Fruit fly (Drosophila melanogaster) whole organism, embryonic: ENCODE data around the gene Ttc19.

Experiments used
- Ada2b ChIP-seq: fragments of 200-800 bp; sonication (Bioruptor generic); IDR thresholded peaks from 2 replicates; pipeline ENCODE4 v1.3.6; 2022; ENCODE audit warnings: missing biosample characterization, missing genetic modification characterization
- Antp ChIP-seq: fragments of 200-800 bp; sonication (Bioruptor generic); optimal IDR thresholded peaks from 3 replicates; lab custom pipeline; 2016; ENCODE audit warnings: missing biosample characterization, missing genetic modification characterization
- B-H2 ChIP-seq: fragments of 200-800 bp; sonication (Bioruptor generic); optimal IDR thresholded peaks from 2 replicates; lab custom pipeline; 2018; ENCODE audit warnings: missing biosample characterization, mild to moderate bottlenecking, missing genetic modification characterization
- CG10321 ChIP-seq: fragments of 200-800 bp; sonication (Bioruptor generic); IDR thresholded peaks from 2 replicates; pipeline ENCODE4 v1.3.6; 2022; ENCODE audit warnings: missing biosample characterization, missing genetic modification characterization
- CG11093 ChIP-seq: fragments of 200-800 bp; sonication (Bioruptor generic); IDR thresholded peaks from 3 replicates; pipeline ENCODE4 v1.3.6; 2022; ENCODE audit warnings: missing biosample characterization, missing genetic modification characterization
- CG11398 ChIP-seq: fragments of 200-800 bp; sonication (Bioruptor generic); optimal IDR thresholded peaks from 2 replicates; lab custom pipeline; 2016; ENCODE audit warnings: missing biosample characterization, missing genetic modification characterization
- CG11456 ChIP-seq: fragments of 200-800 bp; sonication (Bioruptor generic); IDR thresholded peaks from 3 replicates; pipeline ENCODE4 v1.3.6; 2022; ENCODE audit warnings: missing biosample characterization, missing genetic modification characterization
- CG12391 ChIP-seq: fragments of 200-800 bp; sonication (Bioruptor generic); optimal IDR thresholded peaks from 3 replicates; lab custom pipeline; 2018; ENCODE audit warnings: missing biosample characterization, mild to moderate bottlenecking, missing genetic modification characterization, moderate library complexity
- CG14667 ChIP-seq: fragments of 200-800 bp; sonication (Bioruptor generic); IDR thresholded peaks from 2 replicates; pipeline ENCODE4 v1.3.6; 2022; ENCODE audit warnings: missing biosample characterization, missing genetic modification characterization
- CG14860 ChIP-seq: fragments of 200-800 bp; sonication (Bioruptor generic); IDR thresholded peaks from 3 replicates; pipeline ENCODE4 v1.3.6; 2022; ENCODE audit warnings: missing biosample characterization, missing genetic modification characterization; ENCODE audit not compliant: partially characterized antibody
- CG15011 ChIP-seq: fragments of 200-800 bp; sonication (Bioruptor generic); optimal IDR thresholded peaks from 3 replicates; lab custom pipeline; 2018; ENCODE audit warnings: missing biosample characterization, mild to moderate bottlenecking, missing genetic modification characterization
- CG16813 ChIP-seq: fragments of 200-800 bp; sonication (Bioruptor generic); IDR thresholded peaks from 3 replicates; pipeline ENCODE4 v1.3.6; 2022; ENCODE audit warnings: missing biosample characterization, missing genetic modification characterization; ENCODE audit not compliant: partially characterized antibody
- CG16863 ChIP-seq: fragments of 200-800 bp; sonication (Bioruptor generic); optimal IDR thresholded peaks from 3 replicates; lab custom pipeline; 2016; ENCODE audit warnings: missing biosample characterization, missing genetic modification characterization
- CG17612 ChIP-seq: fragments of 200-800 bp; sonication (Bioruptor generic); IDR thresholded peaks from 2 replicates; pipeline ENCODE4 v1.3.6; 2022; ENCODE audit warnings: missing biosample characterization, missing genetic modification characterization
- CG17829 ChIP-seq: fragments of 200-800 bp; optimal IDR thresholded peaks from 2 replicates; lab custom pipeline; 2019; ENCODE audit warnings: missing biosample characterization, mild to moderate bottlenecking, missing genetic modification characterization, moderate library complexity
- CG18764 ChIP-seq: fragments of 200-800 bp; sonication (Bioruptor generic); optimal IDR thresholded peaks from 3 replicates; lab custom pipeline; 2016; ENCODE audit warnings: missing biosample characterization, missing genetic modification characterization
- CG31388 ChIP-seq: fragments of 200-800 bp; sonication (Bioruptor generic); optimal IDR thresholded peaks from 2 replicates; lab custom pipeline; 2016; ENCODE audit warnings: missing biosample characterization, missing genetic modification characterization
- CG3407 ChIP-seq: fragments of 200-800 bp; sonication (Bioruptor generic); optimal IDR thresholded peaks from 2 replicates; lab custom pipeline; 2018; ENCODE audit warnings: missing biosample characterization, mild to moderate bottlenecking, missing genetic modification characterization
- CG34422 ChIP-seq: fragments of 200-800 bp; sonication (Bioruptor generic); IDR thresholded peaks from 3 replicates; pipeline ENCODE4 v1.3.6; 2022; ENCODE audit warnings: missing biosample characterization, missing genetic modification characterization
- CG3838 ChIP-seq: fragments of 200-800 bp; sonication (Bioruptor generic); optimal IDR thresholded peaks from 3 replicates; lab custom pipeline; 2016; ENCODE audit warnings: missing biosample characterization, missing genetic modification characterization
- CG3847 ChIP-seq: fragments of 200-800 bp; sonication (Bioruptor generic); IDR thresholded peaks from 2 replicates; pipeline ENCODE4 v1.3.6; 2022; ENCODE audit warnings: missing biosample characterization, missing genetic modification characterization
- CG3995 ChIP-seq: fragments of 200-800 bp; sonication (Bioruptor generic); optimal IDR thresholded peaks from 3 replicates; lab custom pipeline; 2016; ENCODE audit warnings: missing biosample characterization, missing genetic modification characterization
- CG8281 ChIP-seq: fragments of 200-800 bp; sonication (Bioruptor generic); optimal IDR thresholded peaks from 2 replicates; lab custom pipeline; 2018; ENCODE audit warnings: missing biosample characterization, mild to moderate bottlenecking, missing genetic modification characterization, moderate library complexity
- CG8290 ChIP-seq, 3 experiments: fragments of 200-800 bp; sonication (Bioruptor generic); optimal IDR thresholded peaks; 2 replicates each; lab custom pipeline; 2016 to 2019; ENCODE audit warnings: missing biosample characterization in 3 of 3, missing genetic modification characterization in 3 of 3, mild to moderate bottlenecking in 2 of 3, moderate library complexity in 1 of 3
- D19B ChIP-seq: fragments of 200-800 bp; sonication (Bioruptor generic); optimal IDR thresholded peaks from 2 replicates; lab custom pipeline; 2017; ENCODE audit warnings: missing biosample characterization, mild to moderate bottlenecking, missing genetic modification characterization
- Dad ChIP-seq: fragments of 200-800 bp; sonication (Bioruptor generic); optimal IDR thresholded peaks from 3 replicates; lab custom pipeline; 2016; ENCODE audit warnings: missing biosample characterization, missing genetic modification characterization
- Dfd ChIP-seq, 2 experiments: fragments of >200 bp; optimal IDR thresholded peaks; 2 replicates each; lab custom pipeline; 2017; ENCODE audit warnings: missing biosample characterization in 2 of 2, missing genetic modification characterization in 2 of 2
- Doc3 ChIP-seq: fragments of 200-800 bp; sonication (Bioruptor generic); IDR thresholded peaks from 3 replicates; pipeline ENCODE4 v1.3.6; 2022; ENCODE audit warnings: missing biosample characterization, missing genetic modification characterization; ENCODE audit not compliant: partially characterized antibody
- Fer2 ChIP-seq: fragments of 200-800 bp; sonication (Bioruptor generic); optimal IDR thresholded peaks from 2 replicates; lab custom pipeline; 2018; ENCODE audit warnings: missing biosample characterization, mild to moderate bottlenecking, missing genetic modification characterization, moderate library complexity
- Hmr ChIP-seq: fragments of 200-800 bp; sonication (Bioruptor generic); optimal IDR thresholded peaks from 3 replicates; lab custom pipeline; 2017; ENCODE audit warnings: mild to moderate bottlenecking, missing biosample characterization, missing genetic modification reagents, missing genetic modification characterization
- Jarid2 ChIP-seq: fragments of 200-800 bp; sonication (Bioruptor generic); optimal IDR thresholded peaks from 3 replicates; lab custom pipeline; 2017; ENCODE audit warnings: mild to moderate bottlenecking, missing biosample characterization, missing genetic modification reagents, missing genetic modification characterization
- NC2β ChIP-seq: fragments of 200-800 bp; sonication (Bioruptor generic); optimal IDR thresholded peaks from 2 replicates; lab custom pipeline; 2016; ENCODE audit warnings: missing biosample characterization, missing genetic modification characterization
- Stat92E ChIP-seq, 3 experiments: fragments of >200 bp in 2 of 3; fragments of 200-800 bp in 1 of 3; sonication (Bioruptor generic) in 1 of 3; optimal IDR thresholded peaks; 2 replicates each; lab custom pipeline; 2017 to 2019; ENCODE audit warnings: missing biosample characterization in 3 of 3, missing genetic modification characterization in 3 of 3, mild to moderate bottlenecking in 1 of 3, moderate library complexity in 1 of 3
- amos ChIP-seq: fragments of 200-800 bp; sonication (Bioruptor generic); IDR thresholded peaks from 2 replicates; pipeline ENCODE4 v1.3.6; 2022; ENCODE audit warnings: missing biosample characterization, missing genetic modification characterization; ENCODE audit not compliant: partially characterized antibody
- cg ChIP-seq: fragments of 200-800 bp; sonication (Bioruptor generic); optimal IDR thresholded peaks from 3 replicates; lab custom pipeline; 2019; ENCODE audit warnings: missing biosample characterization, mild to moderate bottlenecking, missing genetic modification characterization, moderate library complexity
- chif ChIP-seq, 2 experiments: fragments of 200-800 bp; sonication (Bioruptor generic); optimal IDR thresholded peaks; 3 replicates each; lab custom pipeline; 2016; ENCODE audit warnings: missing biosample characterization in 2 of 2, missing genetic modification characterization in 2 of 2
- da ChIP-seq: fragments of 200-800 bp; sonication (Bioruptor generic); optimal IDR thresholded peaks from 2 replicates; lab custom pipeline; 2016; ENCODE audit warnings: missing biosample characterization, missing genetic modification characterization
- dm ChIP-seq: fragments of 200-800 bp; sonication (Bioruptor generic); optimal IDR thresholded peaks from 3 replicates; lab custom pipeline; 2016; ENCODE audit warnings: missing biosample characterization, missing genetic modification characterization
- ems ChIP-seq: fragments of 200-800 bp; sonication (Bioruptor generic); optimal IDR thresholded peaks from 3 replicates; lab custom pipeline; 2016; ENCODE audit warnings: missing biosample characterization, missing genetic modification characterization
- fu2 ChIP-seq: fragments of 200-800 bp; sonication (Bioruptor generic); optimal IDR thresholded peaks from 2 replicates; lab custom pipeline; 2016; ENCODE audit warnings: missing biosample characterization, missing genetic modification characterization
- maf-S ChIP-seq: fragments of 200-800 bp; sonication (Bioruptor generic); optimal IDR thresholded peaks from 2 replicates; lab custom pipeline; 2016; ENCODE audit warnings: missing biosample characterization, missing genetic modification characterization
- onecut ChIP-seq: fragments of 200-800 bp; sonication (Bioruptor generic); IDR thresholded peaks from 2 replicates; pipeline ENCODE4 v1.3.6; 2022; ENCODE audit warnings: missing biosample characterization, missing genetic modification characterization
- peb ChIP-seq: fragments of 200-800 bp; sonication (Bioruptor generic); IDR thresholded peaks from 2 replicates; pipeline ENCODE4 v1.3.6; 2022; ENCODE audit warnings: missing biosample characterization, missing genetic modification characterization
- row ChIP-seq: fragments of 200-800 bp; sonication (Bioruptor generic); IDR thresholded peaks from 3 replicates; pipeline ENCODE4 v1.3.6; 2022; ENCODE audit warnings: missing biosample characterization, missing genetic modification characterization
- sens ChIP-seq: fragments of 200-800 bp; sonication (Bioruptor generic); peaks from one replicate; lab custom pipeline; 2016; ENCODE audit warnings: missing biosample characterization, missing genetic modification characterization
- shn ChIP-seq: fragments of 200-800 bp; sonication (Bioruptor generic); optimal IDR thresholded peaks from 3 replicates; lab custom pipeline; 2016; ENCODE audit warnings: missing biosample characterization, missing genetic modification characterization
- so ChIP-seq: fragments of 200-800 bp; sonication (Bioruptor generic); IDR thresholded peaks from 3 replicates; pipeline ENCODE4 v1.3.6; 2022; ENCODE audit warnings: missing biosample characterization, missing genetic modification characterization
- tgo ChIP-seq: fragments of 200-800 bp; sonication (Bioruptor generic); IDR thresholded peaks from 3 replicates; pipeline ENCODE4 v1.3.6; 2022; ENCODE audit warnings: missing biosample characterization, missing genetic modification characterization
- ttk ChIP-seq: fragments of 200-800 bp; sonication (Bioruptor generic); IDR thresholded peaks from 2 replicates; pipeline ENCODE4 v2.1.2; 2022; ENCODE audit warnings: missing biosample characterization, missing genetic modification characterization
- vfl ChIP-seq: fragments of 200-800 bp; sonication (Bioruptor generic); optimal IDR thresholded peaks from 2 replicates; lab custom pipeline; 2016; ENCODE audit warnings: missing biosample characterization, missing genetic modification characterization
- wdn ChIP-seq: fragments of 200-800 bp; sonication (Bioruptor generic); IDR thresholded peaks from 2 replicates; pipeline ENCODE4 v1.3.6; 2022; ENCODE audit warnings: missing biosample characterization, missing genetic modification characterization

Gene Ttc19

DNA sequence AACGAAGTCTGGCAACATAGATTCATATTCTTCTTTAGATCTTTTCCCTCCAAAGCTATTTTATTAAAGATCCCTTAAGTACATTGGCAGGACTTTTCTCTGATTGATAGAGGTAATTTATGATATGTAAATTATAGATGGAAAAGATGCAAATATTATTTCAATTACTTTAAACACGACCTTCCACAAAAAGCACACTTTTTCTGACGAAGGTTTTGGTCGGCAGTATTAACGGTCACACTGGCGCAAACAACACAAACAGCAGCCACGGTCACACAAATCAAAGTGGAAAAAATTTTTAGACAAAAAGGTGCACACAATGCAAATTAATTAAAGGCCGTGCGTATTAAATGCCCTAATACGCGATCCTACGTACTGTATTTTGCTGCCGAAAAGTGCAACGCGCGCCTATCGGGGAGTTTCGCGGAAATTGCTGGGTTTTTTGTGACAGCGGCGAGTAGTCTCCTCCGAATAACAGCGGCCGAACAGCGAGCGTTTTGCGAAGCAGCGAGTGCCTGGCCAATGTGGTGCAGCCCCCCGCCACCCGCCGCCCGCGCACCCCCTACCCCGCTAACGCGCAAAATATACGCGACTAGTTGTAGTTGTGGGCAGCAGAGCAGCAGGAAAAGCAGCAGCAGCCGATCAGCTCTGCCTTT lies 9.0 kb upstream of the Ttc19 start, which contains the start of gene CG10492 (continued):
- TF ChIP-seq Jarid2 (GFP tag; lab: Kevin White, UChicago) (no peak), chif (GFP tag; optimal IDR thresholded peaks at IDR 0.05; lab: Kevin White, UChicago) (no peak), shn (GFP tag; lab: Kevin White, UChicago) (no peak), so (GFP tag; lab: Robert Waterston, UW) (no peak), CG18764 (GFP tag; lab: Kevin White, UChicago) (no peak), ttk (GFP tag; lab: Robert Waterston, UW) (no peak), CG8290 (GFP tag; optimal IDR thresholded peaks at IDR 0.05; lab: Kevin White, UChicago) (no peak), CG8290 (tag; optimal IDR thresholded peaks at IDR 0.05; lab: Kevin White, UChicago) (no peak), CG31388 (GFP tag; lab: Kevin White, UChicago) (no peak), wdn (GFP tag; lab: Robert Waterston, UW) (no peak), CG8281 (tag; lab: Kevin White, UChicago) (no peak), CG11456 (GFP tag; lab: Robert Waterston, UW) (no peak), Doc3 (GFP tag; lab: Robert Waterston, UW) (no peak), Antp (no peak), peb (no peak), Fer2 (tag; lab: Kevin White, UChicago) (no peak), CG11398 (GFP tag; lab: Kevin White, UChicago) (no peak), CG3995 (GFP tag; lab: Kevin White, UChicago) (peak; percentile 75), CG15011 (no peak), CG17612 (GFP tag; lab: Robert Waterston, UW) (no peak), da (no peak), Dfd (GFP tag; optimal IDR thresholded peaks at IDR 0.05; lab: Kevin White, UChicago) (no peak), row (GFP tag; lab: Robert Waterston, UW) (peak; percentile 34; the same call in 2 of the 3 replicates), tgo (GFP tag; lab: Robert Waterston, UW) (no peak), ems (GFP tag; lab: Kevin White, UChicago) (no peak), CG3407 (GFP tag; lab: Kevin White, UChicago) (no peak), maf-S (no peak), sens (GFP tag; lab: Kevin White, UChicago) (peak; percentile 29), fu2 (no peak), vfl (GFP tag; lab: Kevin White, UChicago) (no peak), CG3847 (GFP tag; lab: Robert Waterston, UW) (peak; percentile 52; the same call in 1 of the 2 replicates), NC2β (GFP tag; lab: Kevin White, UChicago) (no peak), Ada2b (no peak), B-H2 (GFP tag; lab: Kevin White, UChicago) (no peak), CG14860 (GFP tag; lab: Robert Waterston, UW) (no peak), CG12391 (tag; lab: Kevin White, UChicago) (peak; percentile 7), onecut (no peak), CG16813 (GFP tag; lab: Robert Waterston, UW) (peak; percentile 46; the same call in 2 of the 3 replicates), CG34422 (GFP tag; lab: Robert Waterston, UW) (peak; percentile 83), amos (no peak; the same call in 1 of the 2 replicates), CG11093 (no peak), Hmr (peak; percentile 19), CG3838 (GFP tag; lab: Kevin White, UChicago) (no peak), Stat92E (GFP tag; optimal IDR thresholded peaks at IDR 0.05; lab: Kevin White, UChicago) (no peak), Dad (GFP tag; lab: Kevin White, UChicago) (no peak), dm (GFP tag; lab: Kevin White, UChicago) (peak; percentile 60), CG16863 (GFP tag; lab: Kevin White, UChicago) (no peak), cg (no peak), CG10321 (GFP tag; lab: Robert Waterston, UW) (no peak), CG14667 (no peak), D19B (GFP tag; lab: Kevin White, UChicago) (no peak), CG17829 (tag; lab: Kevin White, UChicago) (peak; percentile 23)
